Fruit fly (Drosophila melanogaster): ENCODE results near the gene CG43391.
A peak's percentile ranks its signal among the peaks of the same experiment; 100 is the strongest.

The CG43391 gene

DNA sequence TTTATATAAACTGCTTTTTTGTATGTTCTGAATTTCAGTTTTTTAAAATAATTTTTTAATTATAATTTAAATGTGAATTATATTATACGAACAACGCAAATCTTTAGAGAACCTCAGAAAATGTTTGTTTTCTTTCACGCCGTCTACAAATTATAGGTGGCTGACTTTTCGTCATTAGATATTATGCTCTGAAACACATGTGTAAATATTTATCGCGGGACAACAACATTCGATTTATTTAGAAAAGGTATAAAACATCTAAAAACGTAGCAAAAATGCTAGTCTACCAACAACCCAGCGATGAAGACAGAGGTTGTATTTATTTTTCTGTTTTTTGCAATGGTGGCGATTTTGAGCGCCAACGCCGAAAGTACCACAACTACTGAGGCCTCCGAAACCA, 29.0 kb upstream of the CG43391 start, which contains the start of gene CG42832:
TSS of gene CG42832 (plus strand) at position 301 of the 400 bp plus-strand sequence.
- TF ChIP-seq CG11695 (GFP tag; IDR thresholded peaks at IDR 0.05) (0 out of 3 replicates have a peak, but pooled peaks have one; percentile 25), CG17912 (GFP tag; optimal IDR thresholded peaks at IDR 0.05) (no peak), inv (GFP tag; IDR thresholded peaks at IDR 0.05; ENCODE audit: partially characterized antibody) (no peak), Stat92E (GFP tag; optimal IDR thresholded peaks at IDR 0.05) (no peak), Fer1 (GFP tag; optimal IDR thresholded peaks at IDR 0.05) (peak; percentile 21), CG13296 (GFP tag; optimal IDR thresholded peaks at IDR 0.05) (peak; percentile 6), CG10543 (GFP tag; optimal IDR thresholded peaks at IDR 0.05) (no peak), gce (GFP tag; IDR thresholded peaks at IDR 0.05) (no peak), prd (optimal IDR thresholded peaks at IDR 0.05) (no peak), prd (GFP tag; IDR thresholded peaks at IDR 0.05) (no peak), lab (GFP tag; optimal IDR thresholded peaks at IDR 0.05) (peak; percentile 52), CG18599 (GFP tag; optimal IDR thresholded peaks at IDR 0.05) (peak; percentile 43), caup (GFP tag; optimal IDR thresholded peaks at IDR 0.05; ENCODE audit: severe bottlenecking) (peak; percentile 42), nerfin-1 (tag; optimal IDR thresholded peaks at IDR 0.05) (no peak), Dfd (GFP tag; optimal IDR thresholded peaks at IDR 0.05) (no peak), sob (GFP tag; IDR thresholded peaks at IDR 0.05) (0 out of 2 replicates have a peak, but pooled peaks have one; percentile 35), CTCF (GFP tag; optimal IDR thresholded peaks at IDR 0.05) (no peak)

DNA sequence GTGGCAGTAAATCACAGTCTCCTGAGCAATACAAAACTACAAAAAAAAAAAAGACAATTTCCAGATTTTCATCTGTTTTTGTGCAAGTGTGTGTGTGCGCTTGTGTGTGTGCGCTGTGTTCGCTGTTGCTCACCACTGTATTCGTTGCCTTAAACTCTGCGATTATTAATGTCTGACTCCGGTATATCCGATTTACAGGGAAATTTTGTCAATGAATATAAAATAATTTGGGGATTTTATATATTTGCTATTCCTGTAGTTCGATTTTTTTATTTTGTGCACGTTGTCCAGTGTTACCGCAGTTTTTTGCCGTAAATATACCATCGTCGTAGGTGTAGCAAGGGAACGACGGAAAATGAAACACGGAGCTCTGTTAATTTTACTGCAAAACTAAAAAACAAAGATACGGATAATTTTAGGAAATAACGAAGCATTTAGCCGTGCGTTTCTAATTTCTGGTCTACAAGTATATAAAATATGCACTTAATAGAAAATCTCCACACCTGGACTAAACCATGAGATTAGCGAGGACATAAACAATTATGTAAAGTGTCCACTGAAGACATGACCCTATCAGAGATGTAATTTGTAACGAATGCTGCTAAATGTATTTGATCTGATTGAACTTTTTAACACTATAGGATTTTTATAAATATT, 28.5 kb upstream of the CG43391 start, which contains the start of gene Duba:
TSS of gene Duba (minus strand) at position 313 of the 657 bp plus-strand sequence.
- TF ChIP-seq CG42726 (GFP tag; IDR thresholded peaks at IDR 0.05; ENCODE audit: partially characterized antibody) (no peak), grn (GFP tag; optimal IDR thresholded peaks at IDR 0.05) (no peak), CG30403 (GFP tag; optimal IDR thresholded peaks at IDR 0.05) (no peak), CG8765 (GFP tag; IDR thresholded peaks at IDR 0.05) (no peak), Med (GFP tag) (peak; percentile 71), Ssrp (tag; optimal IDR thresholded peaks at IDR 0.05) (no peak), Fer1 (GFP tag; optimal IDR thresholded peaks at IDR 0.05) (no peak), Sry-β (GFP tag; optimal IDR thresholded peaks at IDR 0.05) (no peak), chn (GFP tag; optimal IDR thresholded peaks at IDR 0.05) (no peak), cato (GFP tag; optimal IDR thresholded peaks at IDR 0.05; ENCODE audit: borderline replicate concordance) (no peak), jing (GFP tag; optimal IDR thresholded peaks at IDR 0.05) (no peak), ewg (GFP tag; optimal IDR thresholded peaks at IDR 0.05) (no peak), Eip74EF (GFP tag; optimal IDR thresholded peaks at IDR 0.05) (no peak), nerfin-1 (tag; optimal IDR thresholded peaks at IDR 0.05) (no peak), CG6791 (GFP tag; IDR thresholded peaks at IDR 0.05; ENCODE audit: partially characterized antibody) (peak; percentile 29; the same call in 1 of the 3 replicates), hkb (optimal IDR thresholded peaks at IDR 0.05) (no peak), hkb (GFP tag; IDR thresholded peaks at IDR 0.05) (no peak), lilli (GFP tag; optimal IDR thresholded peaks at IDR 0.05) (no peak), rib (GFP tag; IDR thresholded peaks at IDR 0.05) (no peak), pfk (GFP tag; optimal IDR thresholded peaks at IDR 0.05) (peak; percentile 91), da (GFP tag; optimal IDR thresholded peaks at IDR 0.05) (no peak), CG10431 (GFP tag; optimal IDR thresholded peaks at IDR 0.05) (no peak), row (GFP tag; IDR thresholded peaks at IDR 0.05) (peak; percentile 62; the same call in 2 of the 3 replicates), HmgZ (tag; optimal IDR thresholded peaks at IDR 0.05) (no peak), CG15601 (tag; optimal IDR thresholded peaks at IDR 0.05) (no peak), CG43689 (GFP tag; IDR thresholded peaks at IDR 0.05) (no peak), CG8944 (GFP tag; optimal IDR thresholded peaks at IDR 0.05) (no peak), Optix (GFP tag; IDR thresholded peaks at IDR 0.05) (no peak), salm (tag; optimal IDR thresholded peaks at IDR 0.05) (no peak), en (GFP tag; optimal IDR thresholded peaks at IDR 0.05) (no peak), D (optimal IDR thresholded peaks at IDR 0.05) (no peak), D (GFP tag; optimal IDR thresholded peaks at IDR 0.05) (no peak), CG12236 (GFP tag; optimal IDR thresholded peaks at IDR 0.05) (no peak), Sry-δ (GFP tag; optimal IDR thresholded peaks at IDR 0.05) (peak; percentile 46)
